Fruit fly (Drosophila melanogaster): ENCODE data around the gene Iml1.

Gene Iml1

DNA sequence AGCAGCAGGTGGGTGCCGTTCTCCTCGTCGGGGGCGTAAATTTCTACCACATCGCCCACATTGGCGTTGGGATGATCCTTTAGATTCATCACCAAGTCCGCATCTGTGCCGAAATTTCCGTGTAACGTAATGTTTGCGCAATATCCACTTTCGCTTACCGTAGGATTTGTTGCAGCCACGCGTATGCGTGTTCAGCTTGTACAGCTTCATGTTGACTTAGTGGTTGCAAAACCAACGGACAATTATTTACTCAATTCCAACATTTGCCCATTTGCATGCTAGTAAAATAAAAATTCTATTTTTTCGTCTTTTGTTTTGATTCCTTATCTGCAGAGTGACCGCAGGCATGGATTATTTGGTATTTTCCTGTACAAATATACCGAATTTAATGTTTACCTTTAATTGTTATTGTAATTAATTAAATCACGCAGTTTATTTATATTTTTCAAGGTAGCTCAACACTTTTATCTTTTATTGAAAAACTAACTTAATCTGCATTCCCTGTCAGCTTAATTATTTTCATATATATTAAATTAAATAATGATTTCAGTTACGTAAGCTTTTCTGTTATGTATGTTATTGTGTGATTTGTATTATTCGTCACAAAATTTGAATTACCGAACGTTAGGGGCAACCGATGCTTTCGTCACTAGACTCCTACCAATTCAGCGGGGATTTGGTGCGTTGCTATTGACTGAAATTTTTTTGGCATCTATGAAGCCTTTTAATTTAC lies at the start of gene Iml1 (continued):
- TF ChIP-seq CG16863 (GFP tag; optimal IDR thresholded peaks at IDR 0.05) (no peak), CG12219 (GFP tag; optimal IDR thresholded peaks at IDR 0.05) (no peak), Camta (GFP tag; optimal IDR thresholded peaks at IDR 0.05) (no peak), Eip74EF (GFP tag; optimal IDR thresholded peaks at IDR 0.05) (no peak), CG10147 (GFP tag; optimal IDR thresholded peaks at IDR 0.05) (no peak), Lim3 (GFP tag; IDR thresholded peaks at IDR 0.05) (no peak), CG4404 (GFP tag; IDR thresholded peaks at IDR 0.05) (peak; percentile 41; the same call in 1 of the 2 replicates), CG42726 (GFP tag; IDR thresholded peaks at IDR 0.05; ENCODE audit: partially characterized antibody) (no peak), twi (tag; optimal IDR thresholded peaks at IDR 0.05) (no peak), bigmax (GFP tag; optimal IDR thresholded peaks at IDR 0.05) (no peak), Nf-YA (GFP tag; IDR thresholded peaks at IDR 0.05) (no peak), crol (GFP tag; IDR thresholded peaks at IDR 0.05) (no peak), CG7372 (GFP tag; IDR thresholded peaks at IDR 0.05) (peak; percentile 20; the same call in 1 of the 2 replicates), CG30020 (tag; optimal IDR thresholded peaks at IDR 0.05) (no peak), CG12104 (GFP tag; optimal IDR thresholded peaks at IDR 0.05) (peak; percentile 7), CG10543 (GFP tag; optimal IDR thresholded peaks at IDR 0.05) (no peak), HLH4C (GFP tag; IDR thresholded peaks at IDR 0.05; ENCODE audit: partially characterized antibody) (no peak), gcm (GFP tag; optimal IDR thresholded peaks at IDR 0.05) (no peak), wor (GFP tag; IDR thresholded peaks at IDR 0.05) (no peak), CG15269 (tag; optimal IDR thresholded peaks at IDR 0.05) (no peak), ham (GFP tag; IDR thresholded peaks at IDR 0.05) (no peak), HmgD (GFP tag; optimal IDR thresholded peaks at IDR 0.05) (no peak), CG3407 (GFP tag; optimal IDR thresholded peaks at IDR 0.05) (no peak), CG1832 (GFP tag; optimal IDR thresholded peaks at IDR 0.05) (no peak), Optix (GFP tag; IDR thresholded peaks at IDR 0.05) (no peak), CG3281 (GFP tag; optimal IDR thresholded peaks at IDR 0.05) (no peak), Dip3 (GFP tag; optimal IDR thresholded peaks at IDR 0.05) (peak; percentile 12), pb (GFP tag; optimal IDR thresholded peaks at IDR 0.05) (no peak), CG17912 (GFP tag; optimal IDR thresholded peaks at IDR 0.05) (no peak), CG8924 (tag; optimal IDR thresholded peaks at IDR 0.05) (peak; percentile 60), CG14441 (GFP tag; IDR thresholded peaks at IDR 0.05) (peak; percentile 60), HmgZ (tag; optimal IDR thresholded peaks at IDR 0.05) (no peak), Mes4 (GFP tag; optimal IDR thresholded peaks at IDR 0.05) (no peak), schlank (tag; optimal IDR thresholded peaks at IDR 0.05) (no peak), PHDP (tag; optimal IDR thresholded peaks at IDR 0.05) (no peak), Hmr (GFP tag; optimal IDR thresholded peaks at IDR 0.05) (no peak)

DNA sequence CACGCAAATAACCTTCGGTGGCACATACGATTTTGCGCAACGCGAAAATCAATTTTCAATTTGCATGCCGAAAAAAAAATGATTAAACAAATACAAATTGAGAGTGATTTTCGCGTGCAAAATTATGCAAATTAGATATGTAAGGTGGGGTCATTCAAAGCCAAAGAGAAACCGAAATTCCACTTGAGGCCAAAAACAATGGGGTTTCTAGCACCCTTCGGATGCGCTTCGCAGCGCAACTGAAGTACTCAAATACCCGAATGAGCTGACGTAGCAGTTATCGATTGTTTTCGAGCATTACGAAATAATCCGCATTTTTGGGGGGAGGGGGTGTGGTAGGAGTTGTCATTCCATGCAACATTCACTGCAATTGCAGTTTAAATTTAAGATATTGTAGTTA lies 47.0 kb upstream of the Iml1 start:
- peak; percentile 9 for TF ChIP-seq Ets65A (GFP tag)
- TF ChIP-seq eve (GFP tag; optimal IDR thresholded peaks at IDR 0.05), result peak in 1 of 2 experiments; percentile 78
- no peak for TF ChIP-seq Hr51 (GFP tag; optimal IDR thresholded peaks at IDR 0.05)
- TF ChIP-seq CG10274 (GFP tag; optimal IDR thresholded peaks at IDR 0.05), result peak; percentile 90
- no peak for TF ChIP-seq run (tag; optimal IDR thresholded peaks at IDR 0.05)
- no peak for TF ChIP-seq CG17612 (GFP tag; IDR thresholded peaks at IDR 0.05)

Measured in whole organism, embryonic.